Fruit fly (Drosophila melanogaster) whole organism, embryonic: ENCODE data around the gene Dpm1.

ENCODE experiments used
- Atf6 ChIP-seq: fragments of 200-800 bp; sonication (Bioruptor generic); IDR thresholded peaks from 2 replicates; pipeline ENCODE4 v1.3.6; 2022; ENCODE audit warnings: missing biosample characterization, missing genetic modification characterization
- BEAF-32 ChIP-seq: fragments of 200-800 bp; sonication (Bioruptor generic); optimal IDR thresholded peaks from 3 replicates; lab custom pipeline; 2017; ENCODE audit warnings: missing biosample characterization, missing genetic modification characterization, mild to moderate bottlenecking, moderate library complexity, missing genetic modification reagents
- CG10274 ChIP-seq: fragments of 200-800 bp; sonication (Bioruptor generic); optimal IDR thresholded peaks from 3 replicates; lab custom pipeline; 2017; ENCODE audit warnings: missing biosample characterization, mild to moderate bottlenecking, missing genetic modification characterization
- CG10366 ChIP-seq: fragments of 200-800 bp; sonication (Bioruptor generic); IDR thresholded peaks from 2 replicates; pipeline ENCODE4 v1.3.6; 2022; ENCODE audit warnings: missing biosample characterization, missing genetic modification characterization
- CG11247 ChIP-seq: fragments of 200-800 bp; sonication (Bioruptor generic); IDR thresholded peaks from 2 replicates; pipeline ENCODE4 v1.3.6; 2022; ENCODE audit warnings: missing biosample characterization, missing genetic modification characterization
- CG11456 ChIP-seq: fragments of 200-800 bp; sonication (Bioruptor generic); IDR thresholded peaks from 3 replicates; pipeline ENCODE4 v1.3.6; 2022; ENCODE audit warnings: missing biosample characterization, missing genetic modification characterization
- CG11560 ChIP-seq: fragments of 200-800 bp; sonication (Bioruptor generic); IDR thresholded peaks from 3 replicates; pipeline ENCODE4 v1.3.6; 2022; ENCODE audit warnings: missing biosample characterization, missing genetic modification characterization
- CG11696 ChIP-seq: fragments of 200-800 bp; sonication (Bioruptor generic); IDR thresholded peaks from 2 replicates; pipeline ENCODE4 v1.3.6; 2022; ENCODE audit warnings: missing biosample characterization, missing genetic modification characterization
- CG12155 ChIP-seq: fragments of 200-800 bp; sonication (Bioruptor generic); optimal IDR thresholded peaks from 3 replicates; lab custom pipeline; 2016; ENCODE audit warnings: missing biosample characterization, missing genetic modification characterization
- CG14710 ChIP-seq: fragments of 200-800 bp; sonication (Bioruptor generic); optimal IDR thresholded peaks from 3 replicates; lab custom pipeline; 2019; ENCODE audit warnings: missing biosample characterization, mild to moderate bottlenecking, missing genetic modification characterization, moderate library complexity
- CG15073 ChIP-seq: fragments of 200-800 bp; sonication (Bioruptor generic); optimal IDR thresholded peaks from 2 replicates; lab custom pipeline; 2016; ENCODE audit warnings: missing biosample characterization, missing genetic modification characterization
- CG17829 ChIP-seq: fragments of 200-800 bp; optimal IDR thresholded peaks from 2 replicates; lab custom pipeline; 2019; ENCODE audit warnings: missing biosample characterization, mild to moderate bottlenecking, missing genetic modification characterization, moderate library complexity
- CG2120 ChIP-seq: fragments of 200-800 bp; sonication (Bioruptor generic); optimal IDR thresholded peaks from 3 replicates; lab custom pipeline; 2016; ENCODE audit warnings: missing biosample characterization, missing genetic modification characterization
- CG30431 ChIP-seq: fragments of 200-800 bp; sonication (Bioruptor generic); optimal IDR thresholded peaks from 2 replicates; lab custom pipeline; 2017; ENCODE audit warnings: missing biosample characterization, missing genetic modification characterization
- CG3065 ChIP-seq: fragments of 200-800 bp; sonication (Bioruptor generic); optimal IDR thresholded peaks from 2 replicates; lab custom pipeline; 2016; ENCODE audit warnings: missing biosample characterization, missing genetic modification characterization
- CG31441 ChIP-seq: fragments of 200-800 bp; sonication (Bioruptor generic); IDR thresholded peaks from 2 replicates; pipeline ENCODE4 v1.3.6; 2022; ENCODE audit warnings: missing biosample characterization, missing genetic modification characterization
- CG32532 ChIP-seq: fragments of 200-800 bp; sonication (Bioruptor generic); IDR thresholded peaks from 2 replicates; pipeline ENCODE4 v1.3.6; 2022; ENCODE audit warnings: missing biosample characterization, missing genetic modification characterization
- CG32767 ChIP-seq: fragments of 200-800 bp; sonication (Bioruptor generic); IDR thresholded peaks from 2 replicates; pipeline ENCODE4 v1.3.6; 2022; ENCODE audit warnings: missing biosample characterization, missing genetic modification characterization
- CG3281 ChIP-seq: fragments of 200-800 bp; sonication (Bioruptor generic); optimal IDR thresholded peaks from 3 replicates; lab custom pipeline; 2017; ENCODE audit warnings: missing biosample characterization, mild to moderate bottlenecking, missing genetic modification characterization
- CG33213 ChIP-seq: fragments of 200-800 bp; sonication (Bioruptor generic); optimal IDR thresholded peaks from 3 replicates; lab custom pipeline; 2016; ENCODE audit warnings: missing biosample characterization, missing genetic modification characterization
- CG3838 ChIP-seq: fragments of 200-800 bp; sonication (Bioruptor generic); optimal IDR thresholded peaks from 3 replicates; lab custom pipeline; 2016; ENCODE audit warnings: missing biosample characterization, missing genetic modification characterization
- CG4730 ChIP-seq: fragments of 200-800 bp; sonication (Bioruptor generic); IDR thresholded peaks from 2 replicates; pipeline ENCODE4 v1.3.6; 2022; ENCODE audit warnings: missing biosample characterization, missing genetic modification characterization
- CG4820 ChIP-seq: fragments of 200-800 bp; sonication (Bioruptor generic); optimal IDR thresholded peaks from 3 replicates; lab custom pipeline; 2016; ENCODE audit warnings: missing biosample characterization, missing genetic modification characterization
- CG6854 ChIP-seq: fragments of 200-800 bp; sonication (Bioruptor generic); optimal IDR thresholded peaks from 3 replicates; lab custom pipeline; 2017; ENCODE audit warnings: missing biosample characterization, mild to moderate bottlenecking, missing genetic modification characterization
- CG7372 ChIP-seq: fragments of 200-800 bp; sonication (Bioruptor generic); IDR thresholded peaks from 2 replicates; pipeline ENCODE4 v1.3.6; 2022; ENCODE audit warnings: missing biosample characterization, missing genetic modification characterization
- Dad ChIP-seq: fragments of 200-800 bp; sonication (Bioruptor generic); optimal IDR thresholded peaks from 3 replicates; lab custom pipeline; 2016; ENCODE audit warnings: missing biosample characterization, missing genetic modification characterization
- Dip3 ChIP-seq: fragments of 200-800 bp; sonication (Bioruptor generic); optimal IDR thresholded peaks from 3 replicates; lab custom pipeline; 2016; ENCODE audit warnings: missing biosample characterization, missing genetic modification characterization
- Dref ChIP-seq: fragments of 200-800 bp; sonication (Bioruptor generic); IDR thresholded peaks from 2 replicates; pipeline ENCODE4 v1.3.6; 2022; ENCODE audit warnings: missing biosample characterization, missing genetic modification characterization
- Ets97D ChIP-seq: fragments of 200-800 bp; sonication (Bioruptor generic); optimal IDR thresholded peaks from 3 replicates; lab custom pipeline; 2016; ENCODE audit warnings: missing biosample characterization, missing genetic modification characterization
- H15 ChIP-seq: fragments of 200-800 bp; sonication (Bioruptor generic); IDR thresholded peaks from 3 replicates; pipeline ENCODE4 v1.3.6; 2022; ENCODE audit warnings: missing biosample characterization, missing genetic modification characterization
- Hr39 ChIP-seq: fragments of >200 bp; optimal IDR thresholded peaks from 2 replicates; lab custom pipeline; 2017
- Neu2 ChIP-seq: fragments of 200-800 bp; sonication (Bioruptor generic); optimal IDR thresholded peaks from 3 replicates; lab custom pipeline; 2016; ENCODE audit warnings: missing biosample characterization, missing genetic modification characterization, borderline replicate concordance
- NfI ChIP-seq: fragments of 200-800 bp; sonication (Bioruptor generic); optimal IDR thresholded peaks from 3 replicates; lab custom pipeline; 2018; ENCODE audit warnings: missing biosample characterization, mild to moderate bottlenecking, missing genetic modification characterization, moderate library complexity
- Ravus ChIP-seq: fragments of 200-800 bp; sonication (Bioruptor generic); IDR thresholded peaks from 2 replicates; pipeline ENCODE4 v1.3.6; 2022; ENCODE audit warnings: missing biosample characterization, missing genetic modification characterization
- Rx ChIP-seq: fragments of 200-800 bp; sonication (Bioruptor generic); IDR thresholded peaks from 2 replicates; pipeline ENCODE4 v1.3.6; 2022; ENCODE audit warnings: missing biosample characterization, missing genetic modification characterization
- az2 ChIP-seq: fragments of 200-800 bp; sonication (Bioruptor generic); optimal IDR thresholded peaks from 3 replicates; lab custom pipeline; 2016; ENCODE audit warnings: missing biosample characterization, missing genetic modification characterization
- btn ChIP-seq: fragments of 200-800 bp; sonication (Bioruptor generic); optimal IDR thresholded peaks from 2 replicates; lab custom pipeline; 2016; ENCODE audit warnings: missing biosample characterization, missing genetic modification characterization
- chm ChIP-seq: fragments of 200-800 bp; sonication (Bioruptor generic); IDR thresholded peaks from 2 replicates; pipeline ENCODE4 v1.3.6; 2022; ENCODE audit warnings: missing biosample characterization, missing genetic modification characterization
- da ChIP-seq: fragments of 200-800 bp; sonication (Bioruptor generic); optimal IDR thresholded peaks from 2 replicates; lab custom pipeline; 2016; ENCODE audit warnings: missing biosample characterization, missing genetic modification characterization
- emc ChIP-seq: fragments of 200-800 bp; sonication (Bioruptor generic); optimal IDR thresholded peaks from 2 replicates; lab custom pipeline; 2016; ENCODE audit warnings: missing biosample characterization, missing genetic modification characterization
- fru ChIP-seq: fragments of >200 bp; optimal IDR thresholded peaks from 2 replicates; lab custom pipeline; 2017
- lbe ChIP-seq: fragments of 200-800 bp; sonication (Bioruptor generic); optimal IDR thresholded peaks from 2 replicates; lab custom pipeline; 2016; ENCODE audit warnings: missing biosample characterization, mild to moderate bottlenecking, missing genetic modification characterization
- mirr ChIP-seq: fragments of 200-800 bp; sonication (Bioruptor generic); optimal IDR thresholded peaks from 3 replicates; lab custom pipeline; 2018; ENCODE audit warnings: missing biosample characterization, mild to moderate bottlenecking, missing genetic modification characterization
- odd ChIP-seq: fragments of 200-800 bp; sonication (Bioruptor generic); optimal IDR thresholded peaks from 2 replicates; lab custom pipeline; 2017; ENCODE audit warnings: missing biosample characterization, mild to moderate bottlenecking, missing genetic modification characterization
- onecut ChIP-seq: fragments of 200-800 bp; sonication (Bioruptor generic); IDR thresholded peaks from 2 replicates; pipeline ENCODE4 v1.3.6; 2022; ENCODE audit warnings: missing biosample characterization, missing genetic modification characterization
- phol ChIP-seq: fragments of 200-800 bp; sonication (Bioruptor generic); optimal IDR thresholded peaks from 3 replicates; lab custom pipeline; 2018; ENCODE audit warnings: missing biosample characterization, mild to moderate bottlenecking, missing genetic modification characterization, moderate library complexity
- sens ChIP-seq: fragments of 200-800 bp; sonication (Bioruptor generic); peaks from one replicate; lab custom pipeline; 2016; ENCODE audit warnings: missing biosample characterization, missing genetic modification characterization
- sim ChIP-seq: fragments of 200-800 bp; sonication (Bioruptor generic); IDR thresholded peaks from 2 replicates; pipeline ENCODE4 v1.3.6; 2022; ENCODE audit warnings: missing biosample characterization, missing genetic modification characterization
- sr ChIP-seq: fragments of 200-800 bp; sonication (Bioruptor generic); IDR thresholded peaks from 3 replicates; pipeline ENCODE4 v1.3.6; 2022; ENCODE audit warnings: missing biosample characterization, missing genetic modification characterization
- stc ChIP-seq: fragments of 200-800 bp; sonication (Bioruptor generic); IDR thresholded peaks from 2 replicates; pipeline ENCODE4 v1.3.6; 2022; ENCODE audit warnings: missing biosample characterization, missing genetic modification characterization
- wdn ChIP-seq: fragments of 200-800 bp; sonication (Bioruptor generic); IDR thresholded peaks from 2 replicates; pipeline ENCODE4 v1.3.6; 2022; ENCODE audit warnings: missing biosample characterization, missing genetic modification characterization
- zf30C ChIP-seq: fragments of 200-800 bp; sonication (Bioruptor generic); optimal IDR thresholded peaks from 3 replicates; lab custom pipeline; 2018; ENCODE audit warnings: missing biosample characterization, mild to moderate bottlenecking, missing genetic modification characterization

Gene Dpm1

dm6 chr2L:19546869-19547710, 20.9 kb upstream of the Dpm1 start, which contains the start of gene CG10337 (continued):
- TF ChIP-seq CG12155 (GFP tag; lab: Kevin White, UChicago), result peak; percentile 16
- TF ChIP-seq lbe (GFP tag; lab: Kevin White, UChicago), result no peak
- TF ChIP-seq CG30431 (GFP tag; lab: Kevin White, UChicago), result no peak
- TF ChIP-seq Hr39 (lab: Kevin White, UChicago), result no peak
- no peak for TF ChIP-seq chm
- no peak for TF ChIP-seq fru (lab: Kevin White, UChicago)
- no peak for TF ChIP-seq CG11247 (GFP tag; lab: Robert Waterston, UW)
- no peak for TF ChIP-seq Rx
- TF ChIP-seq Dref (GFP tag; lab: Robert Waterston, UW), result no peak
- TF ChIP-seq Dip3 (GFP tag; lab: Kevin White, UChicago), result no peak
- TF ChIP-seq CG11560 (tag; lab: Robert Waterston, UW), result no peak
- no peak for TF ChIP-seq sim (GFP tag; lab: Robert Waterston, UW)
- no peak for TF ChIP-seq emc (GFP tag; lab: Kevin White, UChicago)
- TF ChIP-seq odd (GFP tag; lab: Kevin White, UChicago), result peak; percentile 67
- TF ChIP-seq CG33213, result no peak
- TF ChIP-seq Neu2 (GFP tag; lab: Kevin White, UChicago), result no peak
- TF ChIP-seq Ravus, result no peak
- no peak for TF ChIP-seq CG10366
- 0 out of 2 replicates have a peak, but pooled peaks have one; percentile 39 for TF ChIP-seq wdn (GFP tag; lab: Robert Waterston, UW)
- TF ChIP-seq CG4730 (GFP tag; lab: Robert Waterston, UW), result no peak
- TF ChIP-seq da (GFP tag; lab: Kevin White, UChicago), result no peak
- TF ChIP-seq CG14710 (tag; lab: Kevin White, UChicago), result peak; percentile 25
- TF ChIP-seq NfI (GFP tag; lab: Kevin White, UChicago), result peak; percentile 22
- peak; percentile 70 for TF ChIP-seq CG2120 (GFP tag; lab: Kevin White, UChicago)
- TF ChIP-seq BEAF-32 (GFP tag; lab: Kevin White, UChicago), result no peak
- TF ChIP-seq az2, result peak; percentile 11
- TF ChIP-seq CG6854, result peak; percentile 64
- peak; percentile 5 for TF ChIP-seq CG17829 (tag; lab: Kevin White, UChicago)
- TF ChIP-seq H15 (GFP tag; lab: Robert Waterston, UW), result no peak
- no peak for TF ChIP-seq CG11696
- no peak for TF ChIP-seq CG11456 (GFP tag; lab: Robert Waterston, UW)
- TF ChIP-seq CG31441 (GFP tag; lab: Robert Waterston, UW), result peak; percentile 16; the same call in 1 of the 2 replicates
- peak; percentile 7 for TF ChIP-seq CG4820 (GFP tag; lab: Kevin White, UChicago)
- TF ChIP-seq sens, result peak; percentile 85
- TF ChIP-seq zf30C, result no peak
- TF ChIP-seq sr (GFP tag; lab: Robert Waterston, UW), result no peak
- peak; percentile 56; the same call in 1 of the 2 replicates for TF ChIP-seq Atf6
- TF ChIP-seq CG3065 (GFP tag; lab: Kevin White, UChicago), result no peak
- peak; percentile 80 for TF ChIP-seq CG3281 (GFP tag; lab: Kevin White, UChicago)
- TF ChIP-seq CG32767 (GFP tag; lab: Robert Waterston, UW), result no peak
- TF ChIP-seq CG3838 (GFP tag; lab: Kevin White, UChicago), result no peak
- no peak for TF ChIP-seq Dad (GFP tag; lab: Kevin White, UChicago)
- TF ChIP-seq CG15073 (GFP tag; lab: Kevin White, UChicago), result no peak
- TF ChIP-seq onecut, result no peak
- TF ChIP-seq btn, result peak; percentile 2
- TF ChIP-seq stc (GFP tag; lab: Robert Waterston, UW), result no peak
- no peak for TF ChIP-seq Ets97D (GFP tag; lab: Kevin White, UChicago)
- peak; percentile 95 for TF ChIP-seq CG10274 (GFP tag; lab: Kevin White, UChicago)
- peak; percentile 49 for TF ChIP-seq CG32532
- TF ChIP-seq CG7372 (GFP tag; lab: Robert Waterston, UW), result no peak
- peak; percentile 29 for TF ChIP-seq phol (tag; lab: Kevin White, UChicago)
- TF ChIP-seq mirr (GFP tag; lab: Kevin White, UChicago), result peak; percentile 42
